Fruit fly (Drosophila melanogaster): ENCODE data around the gene bip1.

Gene bip1

DNA sequence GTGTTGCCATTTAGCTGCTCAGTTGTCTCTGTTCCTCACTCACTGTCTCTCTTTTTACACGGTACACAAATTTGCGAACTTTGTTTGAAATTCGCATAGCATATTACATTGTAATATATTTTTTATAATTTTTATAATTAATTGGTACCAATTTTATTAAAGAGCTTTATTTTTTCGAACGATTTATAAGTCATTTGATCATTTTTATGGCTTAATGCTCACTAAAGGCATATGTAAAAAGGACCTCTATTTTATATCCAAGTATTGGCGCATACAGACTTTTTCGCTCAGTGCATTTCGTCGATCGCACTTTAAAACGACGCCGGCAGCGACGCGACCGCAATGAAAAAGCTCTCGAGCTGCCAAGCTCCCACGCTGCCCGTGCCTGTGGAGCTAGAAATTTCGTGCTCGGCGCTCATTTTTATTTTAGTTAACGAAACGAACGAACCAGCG, 37.6 kb upstream of the bip1 start (continued):
- TF ChIP-seq ato (GFP tag; IDR thresholded peaks at IDR 0.05; ENCODE audit: partially characterized antibody) (no peak), CG3838 (GFP tag; optimal IDR thresholded peaks at IDR 0.05) (peak; percentile 67), Sin3A (optimal IDR thresholded peaks at IDR 0.05) (no peak), lmd (GFP tag; IDR thresholded peaks at IDR 0.05) (peak; percentile 97), pros (GFP tag; optimal IDR thresholded peaks at IDR 0.05) (no peak), her (GFP tag; optimal IDR thresholded peaks at IDR 0.05) (peak; percentile 71), slp2 (GFP tag; optimal IDR thresholded peaks at IDR 0.05) (peak; percentile 63), Taf1 (GFP tag; IDR thresholded peaks at IDR 0.05) (peak; percentile 88), ems (GFP tag; optimal IDR thresholded peaks at IDR 0.05) (peak; percentile 88), Xbp1 (GFP tag; optimal IDR thresholded peaks at IDR 0.05) (peak; percentile 96), CG33557 (GFP tag; optimal IDR thresholded peaks at IDR 0.05) (no peak), D19B (GFP tag; optimal IDR thresholded peaks at IDR 0.05) (peak; percentile 89), ftz-f1 (GFP tag; optimal IDR thresholded peaks at IDR 0.05) (peak; percentile 71), sima (GFP tag; optimal IDR thresholded peaks at IDR 0.05) (no peak), hth (optimal IDR thresholded peaks at IDR 0.05) (no peak), gfzf (GFP tag; optimal IDR thresholded peaks at IDR 0.05) (no peak), Vsx1 (GFP tag; optimal IDR thresholded peaks at IDR 0.05) (peak; percentile 86), Dll (GFP tag; IDR thresholded peaks at IDR 0.05; ENCODE audit: partially characterized antibody) (no peak), zfh1 (GFP tag; IDR thresholded peaks at IDR 0.05) (peak; percentile 80; the same call in 2 of the 3 replicates), Blimp-1 (GFP tag; optimal IDR thresholded peaks at IDR 0.05) (peak; percentile 72), ranshi (GFP tag; IDR thresholded peaks at IDR 0.05) (peak; percentile 93), CG32772 (GFP tag; IDR thresholded peaks at IDR 0.05) (peak; percentile 90), stwl (tag; optimal IDR thresholded peaks at IDR 0.05) (no peak), CG17361 (GFP tag; IDR thresholded peaks at IDR 0.05) (peak; percentile 96), sug (tag; optimal IDR thresholded peaks at IDR 0.05) (peak; percentile 96), NC2α (GFP tag; optimal IDR thresholded peaks at IDR 0.05) (no peak), CG17612 (GFP tag; IDR thresholded peaks at IDR 0.05) (peak; percentile 88), ac (GFP tag; optimal IDR thresholded peaks at IDR 0.05) (no peak), CG32532 (GFP tag; IDR thresholded peaks at IDR 0.05) (peak; percentile 98), CG14710 (tag; optimal IDR thresholded peaks at IDR 0.05) (peak; percentile 45), Camta (GFP tag; optimal IDR thresholded peaks at IDR 0.05) (peak; percentile 65), CG6272 (GFP tag; IDR thresholded peaks at IDR 0.05) (peak; percentile 90), so (GFP tag; IDR thresholded peaks at IDR 0.05) (peak; percentile 96), MESR4 (GFP tag; optimal IDR thresholded peaks at IDR 0.05) (peak; percentile 20), sisA (GFP tag; IDR thresholded peaks at IDR 0.05) (peak; percentile 89), zen2 (GFP tag; IDR thresholded peaks at IDR 0.05; ENCODE audit: partially characterized antibody) (no peak), zen (tag; optimal IDR thresholded peaks at IDR 0.05) (peak; percentile 78), mam (GFP tag; optimal IDR thresholded peaks at IDR 0.05) (peak; percentile 89), CG3995 (GFP tag; optimal IDR thresholded peaks at IDR 0.05) (peak; percentile 76), CG9876 (GFP tag; optimal IDR thresholded peaks at IDR 0.05) (peak; percentile 82), gem (tag; optimal IDR thresholded peaks at IDR 0.05) (peak; percentile 98), CG2199 (GFP tag; IDR thresholded peaks at IDR 0.05) (no peak; the same call in 2 of the 3 replicates), yki (optimal IDR thresholded peaks at IDR 0.05) (no peak), Optix (GFP tag; IDR thresholded peaks at IDR 0.05) (peak; percentile 69; the same call in 2 of the 3 replicates), gcm2 (GFP tag; optimal IDR thresholded peaks at IDR 0.05) (peak; percentile 69), CG15514 (GFP tag; optimal IDR thresholded peaks at IDR 0.05) (peak; percentile 93), CG8388 (GFP tag; optimal IDR thresholded peaks at IDR 0.05) (peak; percentile 86), crc (GFP tag; optimal IDR thresholded peaks at IDR 0.05) (peak; percentile 62), maf-S (GFP tag; optimal IDR thresholded peaks at IDR 0.05) (peak; percentile 79), Dip2 (GFP tag; IDR thresholded peaks at IDR 0.05) (peak; percentile 59), CG10959 (GFP tag; IDR thresholded peaks at IDR 0.05) (peak; percentile 37; the same call in 1 of the 2 replicates), H15 (GFP tag; IDR thresholded peaks at IDR 0.05) (peak; percentile 85)
